Worm (Caenorhabditis elegans): ENCODE data around the gene T05C3.2.

T05C3.2 gene

DNA sequence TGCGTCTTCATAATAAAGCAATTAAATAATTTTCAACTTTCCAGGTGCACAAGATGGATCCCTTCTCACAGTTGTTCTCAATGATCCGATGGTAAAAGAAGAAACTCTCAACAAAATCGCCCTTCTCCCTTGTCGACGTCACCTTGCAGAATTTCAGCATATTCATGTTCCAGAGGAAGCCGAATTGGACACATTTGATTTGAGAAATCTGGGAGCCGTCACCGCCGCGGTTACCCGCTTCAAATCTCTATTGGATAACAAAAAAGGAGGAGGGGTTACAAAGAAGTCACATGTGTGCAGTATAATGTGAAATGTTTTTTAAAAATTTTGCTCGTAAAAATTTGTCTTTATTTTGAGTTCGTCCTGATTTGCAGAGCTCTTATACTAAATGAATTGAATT is 9.2 kb downstream of the T05C3.2 start (continued):
- TF ChIP-seq ztf-28 (GFP tag; IDR thresholded peaks at IDR 0.05) (no peak), mes-4 (tag; optimal IDR thresholded peaks at IDR 0.05) (no peak), lin-35 (GFP tag; optimal IDR thresholded peaks at IDR 0.05) (no peak), sptf-2 (GFP tag; optimal IDR thresholded peaks at IDR 0.05) (no peak), B0035.1 (tag; optimal IDR thresholded peaks at IDR 0.05) (no peak), nfya-2 (GFP tag; IDR thresholded peaks at IDR 0.05) (no peak), B0336.3 (GFP tag; IDR thresholded peaks at IDR 0.05) (peak; percentile 75), madf-6 (GFP tag; IDR thresholded peaks at IDR 0.05) (peak; percentile 43; the same call in 1 of the 2 replicates), repo-1 (tag; optimal IDR thresholded peaks at IDR 0.05) (peak; percentile 22)

DNA sequence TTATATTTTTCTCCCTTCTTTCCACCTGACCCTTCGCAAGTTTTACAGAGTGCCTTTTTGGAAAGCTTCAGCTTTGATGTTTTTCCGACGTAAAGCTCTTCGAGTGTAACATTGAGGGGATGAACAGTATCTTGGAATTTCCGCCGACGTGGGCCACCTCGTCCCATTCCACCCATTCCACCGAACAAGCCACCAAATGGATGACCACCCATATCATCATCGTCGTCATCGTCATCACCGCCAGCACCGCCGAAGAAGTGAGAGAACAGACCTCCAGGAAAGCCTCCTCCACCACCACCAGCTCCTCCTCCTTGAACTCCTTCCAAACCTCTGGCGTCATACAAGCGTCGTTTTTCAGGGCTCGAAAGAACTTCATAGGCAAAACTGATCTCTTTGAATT is 10.7 kb downstream of the T05C3.2 start:
- TF ChIP-seq nfyb-1 (GFP tag; IDR thresholded peaks at IDR 0.05) (0 out of 2 replicates have a peak, but pooled peaks have one; percentile 12), dox-1 (GFP tag; IDR thresholded peaks at IDR 0.05) (peak; percentile 13; the same call in 1 of the 2 replicates), Y56A3A.18 (GFP tag; IDR thresholded peaks at IDR 0.05) (no peak), Y79H2A.3 (GFP tag; conservative IDR thresholded peaks at IDR 0.05) (no peak), B0035.1 (tag; optimal IDR thresholded peaks at IDR 0.05) (no peak), egrh-3 (GFP tag; IDR thresholded peaks at IDR 0.05) (peak; percentile 27; the same call in 1 of the 2 replicates), ztf-26 (tag; optimal IDR thresholded peaks at IDR 0.05) (no peak), zfh-2 (GFP tag; conservative IDR thresholded peaks at IDR 0.05) (peak; percentile 58)

DNA sequence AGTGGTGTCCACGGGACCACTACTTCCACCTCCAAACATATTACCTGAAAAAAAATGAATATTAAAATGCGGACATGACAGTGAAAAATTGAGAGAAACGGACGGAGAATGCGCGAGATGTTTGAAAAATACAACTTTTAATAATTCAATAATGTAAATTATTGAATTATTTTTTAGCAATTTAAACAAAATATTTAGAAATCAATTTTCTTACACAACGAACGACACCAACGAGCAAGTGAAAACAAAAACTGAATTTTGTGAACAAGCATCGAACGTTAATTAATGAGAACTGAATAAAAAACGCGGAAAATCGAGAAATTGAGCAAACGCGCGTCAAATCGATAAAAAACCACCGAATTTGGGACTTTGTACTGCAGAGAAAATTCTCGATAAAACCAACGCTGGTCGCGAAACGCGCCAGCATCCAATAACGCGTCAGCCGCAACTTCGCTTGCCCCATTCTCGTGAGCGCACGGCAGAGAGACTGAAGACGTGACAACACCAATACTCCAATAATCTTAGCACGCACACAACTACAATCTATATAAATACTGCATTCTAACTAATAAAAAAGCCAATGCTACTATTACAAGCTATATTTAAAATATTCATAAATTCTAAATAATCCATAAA is 11.4 kb downstream of the T05C3.2 start, which contains the start of the genes dnj-19 and nhr-47:
TSS of gene dnj-19 (minus strand) at position 51 of the 636 bp plus-strand sequence.
TSS of gene nhr-47 (plus strand) at position 447 of the 636 bp plus-strand sequence.
- peak; percentile 52 for TF ChIP-seq F23B12.7 (tag; optimal IDR thresholded peaks at IDR 0.05; ENCODE audit: insufficient read depth)
- peak; percentile 73 for TF ChIP-seq tbp1 (GFP tag; optimal IDR thresholded peaks at IDR 0.05)
- no peak for TF ChIP-seq rec-8 (tag; optimal IDR thresholded peaks at IDR 0.05)
- peak; percentile 91 for TF ChIP-seq madf-3 (GFP tag; IDR thresholded peaks at IDR 0.05)
- peak; percentile 88 for TF ChIP-seq hmg-20 (GFP tag; IDR thresholded peaks at IDR 0.05)
- no peak for TF ChIP-seq F57A8.1 (GFP tag; optimal IDR thresholded peaks at IDR 0.05)
- peak; percentile 63 for TF ChIP-seq dpl-1 (GFP tag; optimal IDR thresholded peaks at IDR 0.05)
- 0 out of 2 replicates have a peak, but pooled peaks have one; percentile 32 for TF ChIP-seq Y95B8A.8 (GFP tag; IDR thresholded peaks at IDR 0.05)
- peak; percentile 75 for TF ChIP-seq ZK185.1 (tag; optimal IDR thresholded peaks at IDR 0.05; ENCODE audit: poor library complexity, severe bottlenecking)
- peak; percentile 70 for TF ChIP-seq nhr-80 (tag; optimal IDR thresholded peaks at IDR 0.05)
- peak; percentile 85 for TF ChIP-seq lir-1 (GFP tag; conservative IDR thresholded peaks at IDR 0.05)
- no peak for TF ChIP-seq nfya-2 (GFP tag; IDR thresholded peaks at IDR 0.05)
- peak; percentile 89 for TF ChIP-seq attf-5 (GFP tag; optimal IDR thresholded peaks at IDR 0.05)
- TF ChIP-seq Y56A3A.18 (GFP tag; IDR thresholded peaks at IDR 0.05): peak; percentile 96
- no peak for TF ChIP-seq Y79H2A.3 (GFP tag; conservative IDR thresholded peaks at IDR 0.05)
- peak; percentile 23 to 86 for TF ChIP-seq let-607 (tag; optimal IDR thresholded peaks at IDR 0.05)
- TF ChIP-seq rpc-1 (optimal IDR thresholded peaks at IDR 0.05): peak; percentile 1
- no peak for TF ChIP-seq rpc-1 (tag; optimal IDR thresholded peaks at IDR 0.05)
- TF ChIP-seq ets-4 (GFP tag; optimal IDR thresholded peaks at IDR 0.05): no peak
- peak; percentile 50 for TF ChIP-seq gei-17 (GFP tag; optimal IDR thresholded peaks at IDR 0.05)
- TF ChIP-seq efl-1 (GFP tag; optimal IDR thresholded peaks at IDR 0.05): peak; percentile 41
- no peak for TF ChIP-seq hlh-26 (GFP tag; conservative IDR thresholded peaks at IDR 0.05)
- peak; percentile 42 for TF ChIP-seq zim-3 (tag; optimal IDR thresholded peaks at IDR 0.05)
- no peak for TF ChIP-seq lsy-27 (tag; optimal IDR thresholded peaks at IDR 0.05; ENCODE audit: borderline replicate concordance, insufficient read depth)
- peak in 2 of 3 experiments; percentile 38 to 92 for TF ChIP-seq lin-35 (GFP tag; optimal IDR thresholded peaks at IDR 0.05)
- peak; percentile 87 for TF ChIP-seq atf-7 (tag; optimal IDR thresholded peaks at IDR 0.05)
- TF ChIP-seq lin-26 (GFP tag; IDR thresholded peaks at IDR 0.05): peak; percentile 49; the same call in 1 of the 2 replicates
- TF ChIP-seq F55B11.4 (tag; optimal IDR thresholded peaks at IDR 0.05; ENCODE audit: borderline replicate concordance, insufficient read depth): no peak
- peak; percentile 84 for TF ChIP-seq D2030.7 (GFP tag; IDR thresholded peaks at IDR 0.05)
- TF ChIP-seq mxl-1 (tag; optimal IDR thresholded peaks at IDR 0.05): no peak
- no peak for TF ChIP-seq B0261.1 (tag; optimal IDR thresholded peaks at IDR 0.05)
- TF ChIP-seq him-1 (tag; optimal IDR thresholded peaks at IDR 0.05): peak; percentile 36
